Fruit fly (Drosophila melanogaster) whole organism, embryonic: ENCODE data around the gene CG5758.

Experiments used
- CG10147 ChIP-seq: fragments of 200-800 bp; sonication (Bioruptor generic); optimal IDR thresholded peaks from 2 replicates; lab custom pipeline; 2019; ENCODE audit warnings: missing biosample characterization, mild to moderate bottlenecking, missing genetic modification characterization, moderate library complexity
- CG12071 ChIP-seq: fragments of 200-800 bp; sonication (Bioruptor generic); optimal IDR thresholded peaks from 3 replicates; lab custom pipeline; 2018; ENCODE audit warnings: missing biosample characterization, mild to moderate bottlenecking, missing genetic modification characterization
- CG6765 ChIP-seq: fragments of 200-800 bp; sonication (Bioruptor generic); optimal IDR thresholded peaks from 3 replicates; lab custom pipeline; 2017; ENCODE audit warnings: missing biosample characterization, mild to moderate bottlenecking, missing genetic modification characterization
- CG7928 ChIP-seq: fragments of 200-800 bp; sonication (Bioruptor generic); optimal IDR thresholded peaks from 2 replicates; lab custom pipeline; 2017; ENCODE audit warnings: missing biosample characterization, mild to moderate bottlenecking, missing genetic modification characterization
- H2.0 ChIP-seq: fragments of 200-800 bp; sonication (Bioruptor generic); IDR thresholded peaks from 2 replicates; pipeline ENCODE4 v1.3.6; 2022; ENCODE audit warnings: missing biosample characterization, missing genetic modification characterization
- Xbp1 ChIP-seq: fragments of 200-800 bp; sonication (Bioruptor generic); optimal IDR thresholded peaks from 3 replicates; lab custom pipeline; 2016; ENCODE audit warnings: missing biosample characterization, mild to moderate bottlenecking, missing genetic modification characterization
- fu2 ChIP-seq: fragments of 200-800 bp; sonication (Bioruptor generic); optimal IDR thresholded peaks from 2 replicates; lab custom pipeline; 2016; ENCODE audit warnings: missing biosample characterization, missing genetic modification characterization
- ind ChIP-seq: fragments of 200-800 bp; sonication (Bioruptor generic); optimal IDR thresholded peaks from 3 replicates; lab custom pipeline; 2016; ENCODE audit warnings: missing biosample characterization, missing genetic modification characterization
- jing ChIP-seq: fragments of 200-800 bp; sonication (Bioruptor generic); optimal IDR thresholded peaks from 2 replicates; lab custom pipeline; 2018; ENCODE audit warnings: missing biosample characterization, mild to moderate bottlenecking, missing genetic modification characterization
- knrl ChIP-seq: fragments of 200-800 bp; sonication (Bioruptor generic); IDR thresholded peaks from 3 replicates; pipeline ENCODE4 v1.3.6; 2022; ENCODE audit warnings: missing biosample characterization, missing genetic modification characterization; ENCODE audit not compliant: partially characterized antibody
- vvl ChIP-seq: fragments of 200-800 bp; sonication (Bioruptor generic); IDR thresholded peaks from 2 replicates; pipeline ENCODE4 v1.3.6; 2022; ENCODE audit warnings: missing biosample characterization, missing genetic modification characterization

Gene CG5758

dm6 chr2L:18159172-18159571 is 39.4 kb downstream of the CG5758 start, which contains the start of gene JMJD4:
Gene JMJD4, minus strand, starts transcription at chr2L:18159272.
- TF ChIP-seq CG7928, result no peak
- TF ChIP-seq ind (GFP tag; lab: Kevin White, UChicago), result no peak
- no peak for TF ChIP-seq Xbp1 (GFP tag; lab: Kevin White, UChicago)
- no peak for TF ChIP-seq fu2 (GFP tag; lab: Kevin White, UChicago)
- no peak for TF ChIP-seq H2.0
- no peak for TF ChIP-seq vvl (GFP tag; lab: Robert Waterston, UW)
- no peak for TF ChIP-seq CG10147
- no peak for TF ChIP-seq knrl (GFP tag; lab: Robert Waterston, UW)
- TF ChIP-seq jing (GFP tag; lab: Kevin White, UChicago), result no peak
- TF ChIP-seq CG12071 (GFP tag; lab: Kevin White, UChicago), result no peak
- no peak for TF ChIP-seq CG6765 (GFP tag; lab: Kevin White, UChicago)
